Fruit fly (Drosophila melanogaster) whole organism, adult: Measurements from ENCODE around the gene Gyc88E.
A peak's percentile ranks its signal among the peaks of the same experiment; 100 is the strongest.

Source experiments
- CG11617 ChIP-seq: fragments of 200-800 bp; sonication (Bioruptor generic); optimal IDR thresholded peaks from 2 replicates; lab custom pipeline; 2017; ENCODE audit warnings: mild to moderate bottlenecking, missing biosample characterization, missing genetic modification reagents, missing genetic modification characterization
- CG12768 ChIP-seq: fragments of 200-800 bp; sonication (Bioruptor generic); optimal IDR thresholded peaks from 2 replicates; lab custom pipeline; 2017; ENCODE audit warnings: missing biosample characterization, missing genetic modification characterization, mild to moderate bottlenecking, moderate library complexity, missing genetic modification reagents
- CG14711 ChIP-seq: fragments of 200-800 bp; sonication (Bioruptor generic); optimal IDR thresholded peaks from 2 replicates; lab custom pipeline; 2018; ENCODE audit warnings: missing biosample characterization, mild to moderate bottlenecking, missing genetic modification characterization, moderate library complexity
- CG1620 ChIP-seq: fragments of 200-800 bp; sonication (Bioruptor generic); optimal IDR thresholded peaks from 2 replicates; lab custom pipeline; 2016; ENCODE audit warnings: missing biosample characterization, missing genetic modification characterization
- CG33017 ChIP-seq: fragments of 200-800 bp; sonication (Bioruptor generic); optimal IDR thresholded peaks from 2 replicates; lab custom pipeline; 2018; ENCODE audit warnings: missing biosample characterization, mild to moderate bottlenecking, missing genetic modification characterization, moderate library complexity
- CG5204 ChIP-seq: fragments of 200-800 bp; sonication (Bioruptor generic); optimal IDR thresholded peaks from 2 replicates; lab custom pipeline; 2016; ENCODE audit warnings: missing biosample characterization, missing genetic modification characterization
- CG7045 ChIP-seq: fragments of 200-800 bp; sonication (Bioruptor generic); optimal IDR thresholded peaks from 2 replicates; lab custom pipeline; 2017; ENCODE audit warnings: missing biosample characterization, mild to moderate bottlenecking, missing genetic modification characterization
- CG7101 ChIP-seq: fragments of 200-800 bp; sonication (Bioruptor generic); optimal IDR thresholded peaks from 2 replicates; lab custom pipeline; 2018; ENCODE audit warnings: missing biosample characterization, mild to moderate bottlenecking, missing genetic modification characterization, moderate library complexity
- Clk ChIP-seq: fragments of 200-800 bp; sonication (Bioruptor generic); optimal IDR thresholded peaks from 2 replicates; lab custom pipeline; 2017; ENCODE audit warnings: missing biosample characterization, missing genetic modification characterization
- Crg-1 ChIP-seq: fragments of 200-800 bp; sonication (Bioruptor generic); optimal IDR thresholded peaks from 2 replicates; lab custom pipeline; 2016; ENCODE audit warnings: missing biosample characterization, missing genetic modification characterization
- Hr96 ChIP-seq: fragments of 200-800 bp; sonication (Bioruptor generic); optimal IDR thresholded peaks from 2 replicates; lab custom pipeline; 2016; ENCODE audit warnings: missing biosample characterization, missing genetic modification characterization
- Mnt ChIP-seq: fragments of 200-800 bp; sonication (Bioruptor generic); optimal IDR thresholded peaks from 2 replicates; lab custom pipeline; 2016; ENCODE audit warnings: missing biosample characterization, mild to moderate bottlenecking, missing genetic modification characterization
- bab1 ChIP-seq: fragments of 200-800 bp; sonication (Bioruptor generic); optimal IDR thresholded peaks from 3 replicates; lab custom pipeline; 2019; ENCODE audit warnings: missing biosample characterization, mild to moderate bottlenecking, missing genetic modification characterization, moderate library complexity
- cic ChIP-seq: fragments of 200-800 bp; sonication (Bioruptor generic); optimal IDR thresholded peaks from 2 replicates; lab custom pipeline; 2017; ENCODE audit warnings: missing biosample characterization, mild to moderate bottlenecking, missing genetic modification characterization, moderate library complexity
- cnc ChIP-seq, 2 experiments: fragments of >200 bp; optimal IDR thresholded peaks; 2 replicates each; lab custom pipeline; 2017
- kay ChIP-seq: fragments of 200-800 bp; sonication (Bioruptor generic); peaks from one replicate; lab custom pipeline; 2016; ENCODE audit warnings: missing biosample characterization, missing genetic modification characterization, borderline replicate concordance
- ovo ChIP-seq: fragments of 200-800 bp; sonication (Bioruptor generic); optimal IDR thresholded peaks from 2 replicates; lab custom pipeline; 2016; ENCODE audit warnings: missing biosample characterization, missing genetic modification characterization
- pad ChIP-seq: fragments of 200-800 bp; sonication (Bioruptor generic); optimal IDR thresholded peaks from 3 replicates; lab custom pipeline; 2017; ENCODE audit warnings: missing biosample characterization, missing genetic modification characterization, mild to moderate bottlenecking, moderate library complexity, missing genetic modification reagents
- tj ChIP-seq: fragments of 200-800 bp; sonication (Bioruptor generic); optimal IDR thresholded peaks from 3 replicates; lab custom pipeline; 2017; ENCODE audit warnings: missing biosample characterization, mild to moderate bottlenecking, missing genetic modification characterization, moderate library complexity
- toe ChIP-seq: fragments of 200-800 bp; sonication (Bioruptor generic); optimal IDR thresholded peaks from 2 replicates; lab custom pipeline; 2016; ENCODE audit warnings: missing biosample characterization, missing genetic modification characterization

The Gyc88E gene

DNA sequence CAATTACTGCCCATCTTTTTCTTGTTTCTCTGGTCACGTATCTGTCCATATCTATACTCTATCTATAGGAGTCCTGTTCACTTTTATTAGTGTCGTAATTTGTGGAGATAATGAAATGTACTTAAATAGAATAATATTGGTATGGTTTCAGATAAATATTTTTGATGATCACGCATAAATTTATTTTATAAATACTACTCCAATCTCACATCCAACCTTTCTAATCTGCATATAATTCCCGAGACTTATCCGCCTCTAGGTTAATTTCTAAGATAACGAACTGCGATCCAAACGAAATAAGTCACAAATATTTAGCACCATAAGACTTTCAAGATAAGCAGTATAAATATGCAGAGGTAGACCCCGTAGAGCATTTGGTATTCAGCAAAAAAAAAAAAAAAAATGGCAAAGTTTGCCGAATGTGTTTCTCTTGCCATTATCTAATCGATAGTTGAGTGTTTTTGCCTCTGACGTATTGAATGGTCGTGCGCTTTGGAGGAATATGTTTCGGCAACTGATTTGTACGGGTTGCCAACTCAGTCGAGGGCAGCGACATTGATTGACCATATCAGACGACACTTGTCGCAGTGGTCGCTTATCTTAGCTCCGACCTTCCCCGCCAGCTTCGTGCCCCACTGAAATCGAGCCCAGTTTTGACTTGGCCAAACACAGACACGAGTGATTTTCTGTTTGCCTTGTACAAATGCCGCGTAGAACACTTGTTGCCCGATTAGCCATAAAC is 48.0 kb downstream of the Gyc88E start:
- TF ChIP-seq Hr96 (GFP tag; lab: Kevin White, UChicago) (no peak), Mnt (peak; percentile 88), cnc (optimal IDR thresholded peaks at IDR 0.05; lab: Kevin White, UChicago) (no peak), CG1620 (no peak), tj (peak; percentile 37), Crg-1 (peak; percentile 15), kay (GFP tag; lab: Kevin White, UChicago) (peak; percentile 90), toe (GFP tag; lab: Kevin White, UChicago) (no peak), CG11617 (GFP tag; lab: Kevin White, UChicago) (no peak), CG7045 (GFP tag; lab: Kevin White, UChicago) (no peak), ovo (GFP tag; lab: Kevin White, UChicago) (no peak), CG12768 (GFP tag; lab: Kevin White, UChicago) (no peak), CG33017 (tag; lab: Kevin White, UChicago) (no peak), CG14711 (tag; lab: Kevin White, UChicago) (no peak), cic (GFP tag; lab: Kevin White, UChicago) (peak; percentile 91), bab1 (GFP tag; lab: Kevin White, UChicago) (no peak)

DNA sequence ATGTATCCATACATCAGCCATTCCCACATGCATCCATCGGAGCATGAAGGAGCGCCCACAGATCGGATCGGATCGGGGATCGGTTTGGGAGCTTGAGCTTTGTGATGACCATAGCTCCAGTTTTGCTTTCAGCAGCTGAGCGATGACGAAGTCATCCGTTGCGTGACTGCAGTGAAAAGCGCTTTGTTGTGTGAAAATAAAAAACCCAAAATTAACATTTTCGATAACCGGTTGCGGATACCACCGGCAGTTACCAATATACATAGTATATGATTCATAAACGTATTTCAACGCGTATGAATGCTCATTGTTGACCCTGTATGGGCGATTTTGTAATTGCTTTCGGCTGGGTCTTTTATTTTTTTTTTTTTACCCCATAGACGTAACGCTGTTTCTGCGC is 55.0 kb downstream of the Gyc88E start:
- TF ChIP-seq ovo (GFP tag; lab: Kevin White, UChicago) = no peak
- TF ChIP-seq toe (GFP tag; lab: Kevin White, UChicago) = no peak
- TF ChIP-seq Hr96 (GFP tag; lab: Kevin White, UChicago) = no peak

DNA sequence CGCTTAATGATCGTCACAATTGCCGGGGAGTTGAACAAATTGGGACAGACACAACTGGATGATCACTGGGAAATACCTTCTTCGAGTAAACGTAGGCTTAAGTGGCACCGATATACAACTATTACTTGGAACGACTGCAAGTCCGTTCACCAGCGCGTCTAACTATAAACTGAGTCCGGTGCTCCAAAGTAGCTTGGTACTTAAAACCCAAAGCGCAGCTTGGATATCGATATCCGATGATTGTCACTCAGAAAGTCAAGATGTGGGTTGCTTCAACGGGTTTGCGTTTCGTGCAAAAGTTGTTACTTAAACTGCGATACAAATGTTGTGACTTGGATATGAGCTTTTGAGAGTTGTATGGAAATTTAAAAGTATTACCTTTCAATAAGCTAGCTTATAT is 56.1 kb downstream of the Gyc88E start, which contains the start of gene Spn88Ea:
Spn88Ea (minus strand) TSS at position 175 of the 400 bp plus-strand sequence.
- TF ChIP-seq bab1 (GFP tag; lab: Kevin White, UChicago) (peak; percentile 51), Mnt (no peak), CG1620 (no peak), CG33017 (tag; lab: Kevin White, UChicago) (peak; percentile 7), Hr96 (GFP tag; lab: Kevin White, UChicago) (no peak), CG7101 (tag; lab: Kevin White, UChicago) (no peak)

DNA sequence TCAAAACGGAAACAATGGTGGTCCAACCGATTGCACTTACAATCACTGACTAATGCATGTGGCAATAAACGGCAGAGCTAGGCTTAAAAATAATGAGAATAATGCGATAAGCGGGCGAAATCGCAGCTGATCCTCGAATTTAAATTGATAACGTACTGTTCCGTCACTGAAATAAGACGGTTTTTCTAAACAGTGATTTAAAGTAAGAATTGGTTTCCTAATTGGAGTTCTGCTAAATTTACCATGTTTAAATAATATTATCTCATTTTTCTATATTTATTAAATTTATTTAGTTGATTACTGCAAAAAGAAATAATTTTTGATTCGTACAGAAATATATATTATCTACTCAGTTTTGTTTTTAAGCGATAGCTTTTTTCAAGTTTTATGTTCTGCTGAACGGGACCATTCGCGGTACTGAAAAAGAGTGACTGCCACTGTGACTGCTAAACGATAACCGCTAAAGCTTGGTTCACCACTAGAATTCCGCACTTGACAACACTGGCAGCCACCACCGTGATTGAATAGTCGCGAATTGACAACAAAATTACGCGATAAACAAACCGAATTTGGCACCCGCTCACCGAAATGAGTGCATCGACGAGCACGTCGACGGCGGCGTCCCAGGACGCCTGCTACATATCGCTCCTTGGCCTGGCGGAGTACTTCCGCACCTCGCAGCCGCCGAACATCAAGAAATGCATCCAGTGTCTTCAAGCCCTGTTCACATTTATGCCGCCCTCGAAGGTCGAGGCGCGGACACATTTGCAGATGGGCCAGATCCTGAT is 58.7 kb downstream of the Gyc88E start, which contains the start of the genes Spn88Eb and Mau2:
Spn88Eb (minus strand) TSS at position 51 of the 788 bp plus-strand sequence.
Mau2 (plus strand) TSS at position 493 of the 788 bp plus-strand sequence.
- TF ChIP-seq CG33017 (tag; lab: Kevin White, UChicago) (peak; percentile 33), Mnt (peak; percentile 68), CG12768 (GFP tag; lab: Kevin White, UChicago) (peak; percentile 62), bab1 (GFP tag; lab: Kevin White, UChicago) (peak; percentile 2), cic (GFP tag; lab: Kevin White, UChicago) (peak; percentile 45), CG5204 (GFP tag; lab: Kevin White, UChicago) (no peak), cnc (optimal IDR thresholded peaks at IDR 0.05; lab: Kevin White, UChicago) (no peak), Hr96 (GFP tag; lab: Kevin White, UChicago) (no peak), kay (GFP tag; lab: Kevin White, UChicago) (no peak), Crg-1 (peak; percentile 55), ovo (GFP tag; lab: Kevin White, UChicago) (peak; percentile 21), CG7101 (tag; lab: Kevin White, UChicago) (peak; percentile 56), CG1620 (peak; percentile 73), toe (GFP tag; lab: Kevin White, UChicago) (peak; percentile 74), pad (GFP tag; lab: Kevin White, UChicago) (peak; percentile 59), Clk (GFP tag; lab: Kevin White, UChicago) (peak; percentile 71), CG11617 (GFP tag; lab: Kevin White, UChicago) (peak; percentile 58), CG7045 (GFP tag; lab: Kevin White, UChicago) (peak; percentile 54), CG14711 (tag; lab: Kevin White, UChicago) (peak; percentile 43), tj (peak; percentile 25)

DNA sequence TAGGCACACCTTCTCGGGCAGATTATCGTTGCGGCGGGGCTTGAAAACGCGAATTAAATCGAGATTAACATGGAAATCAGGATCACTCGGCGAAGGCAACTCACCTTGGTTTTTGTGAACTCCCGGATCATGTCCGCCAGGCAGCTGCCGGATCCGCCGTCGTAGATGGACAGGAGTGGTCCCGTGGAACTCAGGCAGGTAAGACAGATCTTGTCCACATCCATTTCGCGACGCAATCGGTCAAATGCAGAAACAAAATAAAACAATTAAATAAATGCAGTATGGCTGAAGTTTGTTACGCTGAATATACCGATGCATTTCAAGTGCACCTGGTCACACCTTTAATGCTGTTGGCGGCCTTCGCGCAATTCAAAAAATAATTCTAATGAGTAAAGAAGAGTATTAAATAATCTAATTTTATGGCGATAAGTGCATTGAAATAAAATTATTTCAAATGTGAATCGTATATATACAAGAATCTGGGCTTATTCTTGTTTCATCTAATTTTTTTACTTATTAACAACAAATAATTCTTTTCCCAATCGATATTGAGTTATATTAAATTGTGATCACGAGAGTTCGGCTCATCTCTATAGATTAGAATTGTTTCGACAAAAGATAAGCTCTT is 63.3 kb downstream of the Gyc88E start, which contains the start of the genes CG6654 and CG4210:
CG6654 (minus strand) TSS at position 297 of the 628 bp plus-strand sequence.
CG4210 (plus strand) TSS at position 613 of the 628 bp plus-strand sequence.
- no peak for TF ChIP-seq CG33017 (tag; lab: Kevin White, UChicago)
- peak; percentile 29 for TF ChIP-seq CG11617 (GFP tag; lab: Kevin White, UChicago)
- TF ChIP-seq bab1 (GFP tag; lab: Kevin White, UChicago) = peak; percentile 9
- TF ChIP-seq Mnt = no peak
- no peak for TF ChIP-seq CG5204 (GFP tag; lab: Kevin White, UChicago)
- no peak for TF ChIP-seq Clk (GFP tag; lab: Kevin White, UChicago)
- TF ChIP-seq cic (GFP tag; lab: Kevin White, UChicago) = no peak
- TF ChIP-seq CG14711 (tag; lab: Kevin White, UChicago) = peak; percentile 28
- TF ChIP-seq toe (GFP tag; lab: Kevin White, UChicago) = peak; percentile 5
- TF ChIP-seq Hr96 (GFP tag; lab: Kevin White, UChicago) = no peak
- no peak for TF ChIP-seq Crg-1
- TF ChIP-seq CG7045 (GFP tag; lab: Kevin White, UChicago) = no peak
- TF ChIP-seq cnc (optimal IDR thresholded peaks at IDR 0.05; lab: Kevin White, UChicago) = no peak
- no peak for TF ChIP-seq tj
- peak; percentile 9 for TF ChIP-seq CG7101 (tag; lab: Kevin White, UChicago)
- no peak for TF ChIP-seq CG12768 (GFP tag; lab: Kevin White, UChicago)
- TF ChIP-seq ovo (GFP tag; lab: Kevin White, UChicago) = no peak
- no peak for TF ChIP-seq CG1620
- peak; percentile 15 for TF ChIP-seq pad (GFP tag; lab: Kevin White, UChicago)
- TF ChIP-seq kay (GFP tag; lab: Kevin White, UChicago) = no peak
